Fruit fly (Drosophila melanogaster) whole organism, embryonic: ENCODE results near the gene CG13088.

Experiments
- Abd-B ChIP-seq: fragments of 200-800 bp; sonication (Bioruptor generic); optimal IDR thresholded peaks from 2 replicates; lab custom pipeline; 2018; ENCODE audit warnings: missing biosample characterization, mild to moderate bottlenecking, missing genetic modification characterization, moderate library complexity
- Blimp-1 ChIP-seq: fragments of 200-800 bp; sonication (Bioruptor generic); optimal IDR thresholded peaks from 3 replicates; lab custom pipeline; 2018; ENCODE audit warnings: missing biosample characterization, missing genetic modification characterization, mild to moderate bottlenecking, moderate library complexity, missing genetic modification reagents
- CG11247 ChIP-seq: fragments of 200-800 bp; sonication (Bioruptor generic); IDR thresholded peaks from 2 replicates; pipeline ENCODE4 v1.3.6; 2022; ENCODE audit warnings: missing biosample characterization, missing genetic modification characterization
- CG11560 ChIP-seq: fragments of 200-800 bp; sonication (Bioruptor generic); IDR thresholded peaks from 3 replicates; pipeline ENCODE4 v1.3.6; 2022; ENCODE audit warnings: missing biosample characterization, missing genetic modification characterization
- CG13287 ChIP-seq: fragments of 200-800 bp; sonication (Bioruptor generic); IDR thresholded peaks from 2 replicates; pipeline ENCODE4 v1.3.6; 2022; ENCODE audit warnings: missing biosample characterization, missing genetic modification characterization; ENCODE audit not compliant: partially characterized antibody
- CG14441 ChIP-seq: fragments of 200-800 bp; sonication (Bioruptor generic); IDR thresholded peaks from 2 replicates; pipeline ENCODE4 v1.3.6; 2022; ENCODE audit warnings: missing biosample characterization, missing genetic modification characterization
- CG15601 ChIP-seq: fragments of 200-800 bp; sonication (Bioruptor generic); optimal IDR thresholded peaks from 3 replicates; lab custom pipeline; 2019; ENCODE audit warnings: missing biosample characterization, mild to moderate bottlenecking, missing genetic modification characterization, moderate library complexity
- CG2116 ChIP-seq: fragments of 200-800 bp; sonication (Bioruptor generic); optimal IDR thresholded peaks from 3 replicates; lab custom pipeline; 2018; ENCODE audit warnings: missing biosample characterization, mild to moderate bottlenecking, missing genetic modification characterization
- CG2875 ChIP-seq: fragments of 200-800 bp; sonication (Bioruptor generic); optimal IDR thresholded peaks from 2 replicates; lab custom pipeline; 2017; ENCODE audit warnings: missing biosample characterization, mild to moderate bottlenecking, missing genetic modification characterization, missing genetic modification reagents
- CG32532 ChIP-seq: fragments of 200-800 bp; sonication (Bioruptor generic); IDR thresholded peaks from 2 replicates; pipeline ENCODE4 v1.3.6; 2022; ENCODE audit warnings: missing biosample characterization, missing genetic modification characterization
- CG3281 ChIP-seq: fragments of 200-800 bp; sonication (Bioruptor generic); optimal IDR thresholded peaks from 3 replicates; lab custom pipeline; 2017; ENCODE audit warnings: missing biosample characterization, mild to moderate bottlenecking, missing genetic modification characterization
- CG34224 ChIP-seq: fragments of 200-800 bp; sonication (Bioruptor generic); IDR thresholded peaks from 3 replicates; pipeline ENCODE4 v1.3.6; 2022; ENCODE audit warnings: missing biosample characterization, missing genetic modification characterization; ENCODE audit not compliant: partially characterized antibody
- CG4617 ChIP-seq: fragments of 200-800 bp; sonication (Bioruptor generic); optimal IDR thresholded peaks from 3 replicates; lab custom pipeline; 2016; ENCODE audit warnings: missing biosample characterization, missing genetic modification characterization, borderline replicate concordance
- CG6683 ChIP-seq: fragments of 200-800 bp; sonication (Bioruptor generic); optimal IDR thresholded peaks from 2 replicates; lab custom pipeline; 2017; ENCODE audit warnings: missing biosample characterization, mild to moderate bottlenecking, missing genetic modification characterization, missing genetic modification reagents
- CG7928 ChIP-seq: fragments of 200-800 bp; sonication (Bioruptor generic); optimal IDR thresholded peaks from 2 replicates; lab custom pipeline; 2017; ENCODE audit warnings: missing biosample characterization, mild to moderate bottlenecking, missing genetic modification characterization
- CG8089 ChIP-seq: fragments of 200-800 bp; sonication (Bioruptor generic); optimal IDR thresholded peaks from 3 replicates; lab custom pipeline; 2016; ENCODE audit warnings: missing biosample characterization, missing genetic modification characterization
- CG8388 ChIP-seq: fragments of 200-800 bp; sonication (Bioruptor generic); optimal IDR thresholded peaks from 2 replicates; lab custom pipeline; 2019; ENCODE audit warnings: missing biosample characterization, mild to moderate bottlenecking, missing genetic modification characterization, moderate library complexity
- CG9932 ChIP-seq: fragments of 200-800 bp; sonication (Bioruptor generic); IDR thresholded peaks from 2 replicates; pipeline ENCODE4 v1.3.6; 2022; ENCODE audit warnings: missing biosample characterization, missing genetic modification characterization
- Camta ChIP-seq: fragments of 200-800 bp; sonication (Bioruptor generic); optimal IDR thresholded peaks from 2 replicates; lab custom pipeline; 2016; ENCODE audit warnings: missing biosample characterization, missing genetic modification characterization
- CkIIα-i1 ChIP-seq: fragments of 200-800 bp; sonication (Bioruptor generic); IDR thresholded peaks from 2 replicates; pipeline ENCODE4 v1.3.6; 2022; ENCODE audit warnings: missing biosample characterization, missing genetic modification characterization
- Dbx ChIP-seq: fragments of 200-800 bp; sonication (Bioruptor generic); IDR thresholded peaks from 3 replicates; pipeline ENCODE4 v1.3.6; 2022; ENCODE audit warnings: missing biosample characterization, missing genetic modification characterization
- Doc3 ChIP-seq: fragments of 200-800 bp; sonication (Bioruptor generic); IDR thresholded peaks from 3 replicates; pipeline ENCODE4 v1.3.6; 2022; ENCODE audit warnings: missing biosample characterization, missing genetic modification characterization; ENCODE audit not compliant: partially characterized antibody
- Fer2 ChIP-seq: fragments of 200-800 bp; sonication (Bioruptor generic); optimal IDR thresholded peaks from 2 replicates; lab custom pipeline; 2018; ENCODE audit warnings: missing biosample characterization, mild to moderate bottlenecking, missing genetic modification characterization, moderate library complexity
- HLH54F ChIP-seq: fragments of 200-800 bp; sonication (Bioruptor generic); optimal IDR thresholded peaks from 3 replicates; lab custom pipeline; 2016; ENCODE audit warnings: missing biosample characterization, missing genetic modification characterization
- HmgZ ChIP-seq: fragments of 200-800 bp; sonication (Bioruptor generic); optimal IDR thresholded peaks from 2 replicates; lab custom pipeline; 2018; ENCODE audit warnings: missing biosample characterization, mild to moderate bottlenecking, missing genetic modification characterization
- Med ChIP-seq: fragments of 200-800 bp; sonication (Bioruptor generic); peaks from one replicate; lab custom pipeline; 2016; ENCODE audit warnings: missing biosample characterization, missing genetic modification characterization, mild to moderate bottlenecking, inconsistent platforms, moderate library complexity
- Neu2 ChIP-seq: fragments of 200-800 bp; sonication (Bioruptor generic); optimal IDR thresholded peaks from 3 replicates; lab custom pipeline; 2016; ENCODE audit warnings: missing biosample characterization, missing genetic modification characterization, borderline replicate concordance
- Optix ChIP-seq: fragments of 200-800 bp; sonication (Bioruptor generic); IDR thresholded peaks from 3 replicates; pipeline ENCODE4 v1.3.6; 2022; ENCODE audit warnings: missing biosample characterization, missing genetic modification characterization
- PHDP ChIP-seq: fragments of 200-800 bp; sonication (Bioruptor generic); optimal IDR thresholded peaks from 3 replicates; lab custom pipeline; 2018; ENCODE audit warnings: missing biosample characterization, mild to moderate bottlenecking, missing genetic modification characterization, moderate library complexity
- Sox102F ChIP-seq: fragments of 200-800 bp; sonication (Bioruptor generic); optimal IDR thresholded peaks from 2 replicates; lab custom pipeline; 2018; ENCODE audit warnings: missing biosample characterization, mild to moderate bottlenecking, missing genetic modification characterization, moderate library complexity
- Sry-δ ChIP-seq: fragments of 200-800 bp; sonication (Bioruptor generic); optimal IDR thresholded peaks from 2 replicates; lab custom pipeline; 2016; ENCODE audit warnings: missing biosample characterization, missing genetic modification characterization
- Stat92E ChIP-seq, 3 experiments: fragments of >200 bp in 2 of 3; fragments of 200-800 bp in 1 of 3; sonication (Bioruptor generic) in 1 of 3; optimal IDR thresholded peaks; 2 replicates each; lab custom pipeline; 2017 to 2019; ENCODE audit warnings: missing biosample characterization in 3 of 3, missing genetic modification characterization in 3 of 3, mild to moderate bottlenecking in 1 of 3, moderate library complexity in 1 of 3
- amos ChIP-seq: fragments of 200-800 bp; sonication (Bioruptor generic); IDR thresholded peaks from 2 replicates; pipeline ENCODE4 v1.3.6; 2022; ENCODE audit warnings: missing biosample characterization, missing genetic modification characterization; ENCODE audit not compliant: partially characterized antibody
- az2 ChIP-seq: fragments of 200-800 bp; sonication (Bioruptor generic); optimal IDR thresholded peaks from 3 replicates; lab custom pipeline; 2016; ENCODE audit warnings: missing biosample characterization, missing genetic modification characterization
- dati ChIP-seq: fragments of 200-800 bp; sonication (Bioruptor generic); IDR thresholded peaks from 2 replicates; pipeline ENCODE4 v1.3.6; 2022; ENCODE audit warnings: missing biosample characterization, missing genetic modification characterization
- eyg ChIP-seq: fragments of 200-800 bp; sonication (Bioruptor generic); optimal IDR thresholded peaks from 3 replicates; lab custom pipeline; 2016; ENCODE audit warnings: missing biosample characterization, missing genetic modification characterization
- ftz-f1 ChIP-seq: fragments of 200-800 bp; sonication (Bioruptor generic); optimal IDR thresholded peaks from 2 replicates; lab custom pipeline; 2016; ENCODE audit warnings: missing biosample characterization, missing genetic modification characterization
- gsb ChIP-seq: fragments of 200-800 bp; sonication (Bioruptor generic); IDR thresholded peaks from 2 replicates; pipeline ENCODE4 v1.3.6; 2022; ENCODE audit warnings: missing biosample characterization, missing genetic modification characterization
- nau ChIP-seq: fragments of 200-800 bp; sonication (Bioruptor generic); optimal IDR thresholded peaks from 3 replicates; lab custom pipeline; 2017; ENCODE audit warnings: missing biosample characterization, mild to moderate bottlenecking, missing genetic modification characterization, missing genetic modification reagents
- nmo ChIP-seq: fragments of 200-800 bp; sonication (Bioruptor generic); optimal IDR thresholded peaks from 2 replicates; lab custom pipeline; 2018; ENCODE audit warnings: missing biosample characterization, mild to moderate bottlenecking, missing genetic modification characterization, moderate library complexity
- pfk ChIP-seq: fragments of 200-800 bp; sonication (Bioruptor generic); optimal IDR thresholded peaks from 2 replicates; lab custom pipeline; 2018; ENCODE audit warnings: missing biosample characterization, mild to moderate bottlenecking, missing genetic modification characterization, moderate library complexity
- ranshi ChIP-seq: fragments of 200-800 bp; sonication (Bioruptor generic); IDR thresholded peaks from 2 replicates; pipeline ENCODE4 v1.3.6; 2022; ENCODE audit warnings: missing biosample characterization, missing genetic modification characterization
- sc ChIP-seq, 3 experiments: fragments of >200 bp in 2 of 3; fragments of 200-800 bp in 1 of 3; sonication (Bioruptor generic) in 1 of 3; optimal IDR thresholded peaks; 2 replicates in 2 of 3; 3 replicates in 1 of 3; lab custom pipeline; 2017; ENCODE audit warnings: mild to moderate bottlenecking in 1 of 3, missing biosample characterization in 1 of 3, missing genetic modification characterization in 1 of 3, missing genetic modification reagents in 1 of 3
- sima ChIP-seq: fragments of 200-800 bp; sonication (Bioruptor generic); optimal IDR thresholded peaks from 2 replicates; lab custom pipeline; 2016; ENCODE audit warnings: missing biosample characterization, missing genetic modification characterization
- sug ChIP-seq: fragments of 200-800 bp; optimal IDR thresholded peaks from 2 replicates; lab custom pipeline; 2019; ENCODE audit warnings: missing biosample characterization, mild to moderate bottlenecking, missing genetic modification characterization, moderate library complexity
- trh ChIP-seq: fragments of 200-800 bp; sonication (Bioruptor generic); optimal IDR thresholded peaks from 2 replicates; lab custom pipeline; 2016; ENCODE audit warnings: missing biosample characterization, missing genetic modification characterization
- tx ChIP-seq: fragments of 200-800 bp; sonication (Bioruptor generic); optimal IDR thresholded peaks from 2 replicates; lab custom pipeline; 2016; ENCODE audit warnings: missing biosample characterization, missing genetic modification characterization
- yki ChIP-seq: fragments of >200 bp; optimal IDR thresholded peaks from 3 replicates; lab custom pipeline; 2018
- zen ChIP-seq: fragments of 200-800 bp; sonication (Bioruptor generic); optimal IDR thresholded peaks from 3 replicates; lab custom pipeline; 2018; ENCODE audit warnings: missing biosample characterization, mild to moderate bottlenecking, missing genetic modification characterization, moderate library complexity

CG13088 gene

dm6 chr2L:8521724-8522309, 33.0 kb downstream of the CG13088 start, which contains the start of gene Acer (continued):
- TF ChIP-seq Dbx (GFP tag; lab: Robert Waterston, UW) (no peak), dati (GFP tag; lab: Robert Waterston, UW) (no peak), zen (tag; lab: Kevin White, UChicago) (peak; percentile 9), Neu2 (GFP tag; lab: Kevin White, UChicago) (no peak), ftz-f1 (GFP tag; lab: Kevin White, UChicago) (no peak), CG2116 (peak; percentile 39), HmgZ (tag; lab: Kevin White, UChicago) (peak; percentile 13), nau (GFP tag; lab: Kevin White, UChicago) (no peak), Stat92E (GFP tag; optimal IDR thresholded peaks at IDR 0.05; lab: Kevin White, UChicago) (peak in 1 of 3 experiments; percentile 26), CG34224 (GFP tag; lab: Robert Waterston, UW) (peak; percentile 25; the same call in 1 of the 3 replicates), CG32532 (GFP tag; lab: Robert Waterston, UW) (0 out of 2 replicates have a peak, but pooled peaks have one; percentile 21), CG14441 (GFP tag; lab: Robert Waterston, UW) (0 out of 2 replicates have a peak, but pooled peaks have one; percentile 12), CG4617 (GFP tag; lab: Kevin White, UChicago) (no peak), CG11247 (no peak), Optix (GFP tag; lab: Robert Waterston, UW) (no peak), tx (GFP tag; lab: Kevin White, UChicago) (no peak), CG7928 (GFP tag; lab: Kevin White, UChicago) (no peak), Sox102F (GFP tag; lab: Kevin White, UChicago) (peak; percentile 24), Fer2 (tag; lab: Kevin White, UChicago) (no peak), Blimp-1 (GFP tag; lab: Kevin White, UChicago) (no peak), Sry-δ (no peak), trh (no peak), CG9932 (GFP tag; lab: Robert Waterston, UW) (no peak), pfk (GFP tag; lab: Kevin White, UChicago) (peak; percentile 11), CG11560 (tag; lab: Robert Waterston, UW) (no peak), CG13287 (GFP tag; lab: Robert Waterston, UW) (peak; percentile 56), ranshi (GFP tag; lab: Robert Waterston, UW) (no peak), Camta (GFP tag; lab: Kevin White, UChicago) (no peak), yki (no peak), CG2875 (GFP tag; lab: Kevin White, UChicago) (no peak), Abd-B (GFP tag; lab: Kevin White, UChicago) (no peak), CG3281 (no peak), gsb (GFP tag; lab: Robert Waterston, UW) (0 out of 2 replicates have a peak, but pooled peaks have one; percentile 24), HLH54F (GFP tag; lab: Kevin White, UChicago) (no peak), sc (optimal IDR thresholded peaks at IDR 0.05; lab: Kevin White, UChicago) (no peak), sc (GFP tag; optimal IDR thresholded peaks at IDR 0.05; lab: Kevin White, UChicago) (no peak), eyg (GFP tag; lab: Kevin White, UChicago) (no peak), CG6683 (GFP tag; lab: Kevin White, UChicago) (no peak), Med (GFP tag; lab: Kevin White, UChicago) (peak; percentile 86), Doc3 (GFP tag; lab: Robert Waterston, UW) (peak; percentile 56; the same call in 2 of the 3 replicates), PHDP (tag; lab: Kevin White, UChicago) (no peak), CG15601 (no peak), az2 (no peak), sug (tag; lab: Kevin White, UChicago) (peak; percentile 41), CG8388 (GFP tag; lab: Kevin White, UChicago) (no peak), CkIIα-i1 (GFP tag; lab: Robert Waterston, UW) (no peak), sima (GFP tag; lab: Kevin White, UChicago) (no peak), nmo (GFP tag; lab: Kevin White, UChicago) (peak; percentile 20), CG8089 (GFP tag; lab: Kevin White, UChicago) (no peak), amos (GFP tag; lab: Robert Waterston, UW) (no peak; the same call in 1 of the 2 replicates)
